Worm (Caenorhabditis elegans): Measurements from ENCODE around the gene cng-1.

- no peak for TF ChIP-seq alr-1 (tag; optimal IDR thresholded peaks at IDR 0.05)
- no peak for TF ChIP-seq unc-39 (tag; optimal IDR thresholded peaks at IDR 0.05)
- no peak for TF ChIP-seq unc-62 (GFP tag; optimal IDR thresholded peaks at IDR 0.05)
- no peak for TF ChIP-seq fos-1 (tag; optimal IDR thresholded peaks at IDR 0.05)
- TF ChIP-seq ceh-82 (tag; optimal IDR thresholded peaks at IDR 0.05) = no peak
- no peak for TF ChIP-seq gmeb-1 (tag; optimal IDR thresholded peaks at IDR 0.05)
- TF ChIP-seq elt-1 (tag; optimal IDR thresholded peaks at IDR 0.05) = no peak
- TF ChIP-seq nhr-77 (tag; optimal IDR thresholded peaks at IDR 0.05) = no peak
- TF ChIP-seq elt-3 (tag; optimal IDR thresholded peaks at IDR 0.05) = no peak
- TF ChIP-seq snpc-4 (tag; optimal IDR thresholded peaks at IDR 0.05) = no peak
- TF ChIP-seq blmp-1 (tag; optimal IDR thresholded peaks at IDR 0.05; ENCODE audit: insufficient read depth) = no peak
These were observed 23.5 kb upstream of the cng-1 start for ce11 chrV:15054733-15055132.
